Fruit fly (Drosophila melanogaster) whole organism, wandering third instar larva: Measurements from ENCODE around the gene beta4GalNAcTB.

Experiments
- Abd-B ChIP-seq: fragments of >200 bp; optimal IDR thresholded peaks from 2 replicates; lab custom pipeline; 2017; ENCODE audit warnings: missing biosample characterization, missing genetic modification characterization
- CG9705 ChIP-seq: fragments of 200-800 bp; sonication (Bioruptor generic); optimal IDR thresholded peaks from 2 replicates; lab custom pipeline; 2018; ENCODE audit warnings: missing biosample characterization, mild to moderate bottlenecking, missing genetic modification characterization
- Rel ChIP-seq, 2 experiments: fragments of 200-800 bp; sonication (Bioruptor generic) in 1 of 2; optimal IDR thresholded peaks; 2 replicates in 1 of 2; 3 replicates in 1 of 2; lab custom pipeline; 2016 to 2019; ENCODE audit warnings: mild to moderate bottlenecking in 2 of 2, missing biosample characterization in 2 of 2, missing genetic modification characterization in 2 of 2, moderate library complexity in 1 of 2
- brk ChIP-seq: fragments of 200-800 bp; sonication (Bioruptor generic); optimal IDR thresholded peaks from 2 replicates; lab custom pipeline; 2016; ENCODE audit warnings: missing biosample characterization, mild to moderate bottlenecking, missing genetic modification characterization
- foxo ChIP-seq, 2 experiments: fragments of 200-800 bp; sonication (Bioruptor generic); optimal IDR thresholded peaks; 2 replicates in 1 of 2; 3 replicates in 1 of 2; lab custom pipeline; 2016 to 2017; ENCODE audit warnings: missing biosample characterization in 2 of 2, missing genetic modification characterization in 2 of 2
- fru ChIP-seq: fragments of 200-800 bp; sonication (Bioruptor generic); optimal IDR thresholded peaks from 3 replicates; lab custom pipeline; 2016; ENCODE audit warnings: missing biosample characterization, mild to moderate bottlenecking, missing genetic modification characterization
- h ChIP-seq: fragments of 200-800 bp; sonication (Bioruptor generic); optimal IDR thresholded peaks from 3 replicates; lab custom pipeline; 2016; ENCODE audit warnings: missing biosample characterization, mild to moderate bottlenecking, missing genetic modification characterization
- jim ChIP-seq: fragments of 175-275, 200-325 bp; sonication (Bioruptor generic); optimal IDR thresholded peaks from 2 replicates; lab custom pipeline; 2016; ENCODE audit warnings: missing biosample characterization, mild to moderate bottlenecking, missing genetic modification characterization
- psq ChIP-seq: fragments of 200-800 bp; sonication (Bioruptor generic); optimal IDR thresholded peaks from 3 replicates; lab custom pipeline; 2017; ENCODE audit warnings: missing biosample characterization, mild to moderate bottlenecking, missing genetic modification characterization, moderate library complexity
- usp ChIP-seq: fragments of >200 bp; optimal IDR thresholded peaks from 2 replicates; lab custom pipeline; 2017; ENCODE audit warnings: missing biosample characterization, missing genetic modification characterization

dm6 chr3R:29077572-29077971 is 43.8 kb upstream of the beta4GalNAcTB start:
- TF ChIP-seq usp (GFP tag; lab: Kevin White, UChicago), result no peak
- no peak for TF ChIP-seq h (GFP tag; lab: Kevin White, UChicago)
- no peak for TF ChIP-seq Rel (GFP tag; optimal IDR thresholded peaks at IDR 0.05; lab: Kevin White, UChicago)
- no peak for TF ChIP-seq Rel (tag; optimal IDR thresholded peaks at IDR 0.05; lab: Kevin White, UChicago)
- no peak for TF ChIP-seq jim (GFP tag; lab: Kevin White, UChicago)
- TF ChIP-seq fru (GFP tag; lab: Kevin White, UChicago), result no peak
- no peak for TF ChIP-seq CG9705 (GFP tag; lab: Kevin White, UChicago)
- no peak for TF ChIP-seq Abd-B (GFP tag; lab: Kevin White, UChicago)
- TF ChIP-seq psq, result no peak
- TF ChIP-seq brk (GFP tag; lab: Kevin White, UChicago), result no peak
- no peak for TF ChIP-seq foxo (GFP tag; optimal IDR thresholded peaks at IDR 0.05; lab: Kevin White, UChicago)
